Fruit fly (Drosophila melanogaster) whole organism, embryonic: ENCODE results near the gene Alh.

ENCODE experiments used
- Aef1 ChIP-seq: fragments of 200-800 bp; sonication (Bioruptor generic); IDR thresholded peaks from 3 replicates; pipeline ENCODE4 v1.3.6; 2022; ENCODE audit warnings: missing biosample characterization, missing genetic modification characterization
- Antp ChIP-seq: fragments of 200-800 bp; sonication (Bioruptor generic); optimal IDR thresholded peaks from 3 replicates; lab custom pipeline; 2016; ENCODE audit warnings: missing biosample characterization, missing genetic modification characterization
- CG10462 ChIP-seq: fragments of 200-800 bp; sonication (Bioruptor generic); optimal IDR thresholded peaks from 2 replicates; lab custom pipeline; 2016; ENCODE audit warnings: missing biosample characterization, missing genetic modification characterization
- CG11456 ChIP-seq: fragments of 200-800 bp; sonication (Bioruptor generic); IDR thresholded peaks from 3 replicates; pipeline ENCODE4 v1.3.6; 2022; ENCODE audit warnings: missing biosample characterization, missing genetic modification characterization
- CG12391 ChIP-seq: fragments of 200-800 bp; sonication (Bioruptor generic); optimal IDR thresholded peaks from 3 replicates; lab custom pipeline; 2018; ENCODE audit warnings: missing biosample characterization, mild to moderate bottlenecking, missing genetic modification characterization, moderate library complexity
- CG12942 ChIP-seq: fragments of 200-800 bp; sonication (Bioruptor generic); optimal IDR thresholded peaks from 3 replicates; lab custom pipeline; 2016; ENCODE audit warnings: missing biosample characterization, missing genetic modification characterization
- CG14014 ChIP-seq: fragments of 200-800 bp; sonication (Bioruptor generic); IDR thresholded peaks from 2 replicates; pipeline ENCODE4 v1.3.6; 2022; ENCODE audit warnings: missing biosample characterization, missing genetic modification characterization
- CG15011 ChIP-seq: fragments of 200-800 bp; sonication (Bioruptor generic); optimal IDR thresholded peaks from 3 replicates; lab custom pipeline; 2018; ENCODE audit warnings: missing biosample characterization, mild to moderate bottlenecking, missing genetic modification characterization
- CG16779 ChIP-seq: fragments of 200-800 bp; sonication (Bioruptor generic); IDR thresholded peaks from 2 replicates; pipeline ENCODE4 v1.3.6; 2022; ENCODE audit warnings: missing biosample characterization, missing genetic modification characterization
- CG17568 ChIP-seq: fragments of 200-800 bp; sonication (Bioruptor generic); optimal IDR thresholded peaks from 2 replicates; lab custom pipeline; 2018; ENCODE audit warnings: missing biosample characterization, mild to moderate bottlenecking, missing genetic modification characterization, moderate library complexity
- CG17912 ChIP-seq: fragments of 200-800 bp; sonication (Bioruptor generic); optimal IDR thresholded peaks from 2 replicates; lab custom pipeline; 2018; ENCODE audit warnings: missing biosample characterization, mild to moderate bottlenecking, missing genetic modification characterization
- CG18476 ChIP-seq: fragments of 200-800 bp; sonication (Bioruptor generic); optimal IDR thresholded peaks from 2 replicates; lab custom pipeline; 2016; ENCODE audit warnings: missing biosample characterization, mild to moderate bottlenecking, missing genetic modification characterization
- CG2120 ChIP-seq: fragments of 200-800 bp; sonication (Bioruptor generic); optimal IDR thresholded peaks from 3 replicates; lab custom pipeline; 2016; ENCODE audit warnings: missing biosample characterization, missing genetic modification characterization
- CG31365 ChIP-seq: fragments of 200-800 bp; sonication (Bioruptor generic); optimal IDR thresholded peaks from 2 replicates; lab custom pipeline; 2018; ENCODE audit warnings: missing biosample characterization, mild to moderate bottlenecking, missing genetic modification characterization
- CG5953 ChIP-seq: fragments of 200-800 bp; sonication (Bioruptor generic); IDR thresholded peaks from 2 replicates; pipeline ENCODE4 v1.3.6; 2022; ENCODE audit warnings: missing biosample characterization, missing genetic modification characterization
- CG6175 ChIP-seq: fragments of 200-800 bp; sonication (Bioruptor generic); IDR thresholded peaks from 3 replicates; pipeline ENCODE4 v1.3.6; 2022; ENCODE audit warnings: missing biosample characterization, missing genetic modification characterization
- CG6254 ChIP-seq: fragments of 200-800 bp; sonication (Bioruptor generic); optimal IDR thresholded peaks from 3 replicates; lab custom pipeline; 2017; ENCODE audit warnings: mild to moderate bottlenecking, missing biosample characterization, missing genetic modification reagents, missing genetic modification characterization
- CG7928 ChIP-seq: fragments of 200-800 bp; sonication (Bioruptor generic); optimal IDR thresholded peaks from 2 replicates; lab custom pipeline; 2017; ENCODE audit warnings: missing biosample characterization, mild to moderate bottlenecking, missing genetic modification characterization
- CG8290 ChIP-seq, 3 experiments: fragments of 200-800 bp; sonication (Bioruptor generic); optimal IDR thresholded peaks; 2 replicates each; lab custom pipeline; 2016 to 2019; ENCODE audit warnings: missing biosample characterization in 3 of 3, missing genetic modification characterization in 3 of 3, mild to moderate bottlenecking in 2 of 3, moderate library complexity in 1 of 3
- CG8388 ChIP-seq: fragments of 200-800 bp; sonication (Bioruptor generic); optimal IDR thresholded peaks from 2 replicates; lab custom pipeline; 2019; ENCODE audit warnings: missing biosample characterization, mild to moderate bottlenecking, missing genetic modification characterization, moderate library complexity
- CkIIα-i1 ChIP-seq: fragments of 200-800 bp; sonication (Bioruptor generic); IDR thresholded peaks from 2 replicates; pipeline ENCODE4 v1.3.6; 2022; ENCODE audit warnings: missing biosample characterization, missing genetic modification characterization
- Doc3 ChIP-seq: fragments of 200-800 bp; sonication (Bioruptor generic); IDR thresholded peaks from 3 replicates; pipeline ENCODE4 v1.3.6; 2022; ENCODE audit warnings: missing biosample characterization, missing genetic modification characterization; ENCODE audit not compliant: partially characterized antibody
- Fer2 ChIP-seq: fragments of 200-800 bp; sonication (Bioruptor generic); optimal IDR thresholded peaks from 2 replicates; lab custom pipeline; 2018; ENCODE audit warnings: missing biosample characterization, mild to moderate bottlenecking, missing genetic modification characterization, moderate library complexity
- Hand ChIP-seq: fragments of 200-800 bp; sonication (Bioruptor generic); optimal IDR thresholded peaks from 2 replicates; lab custom pipeline; 2017; ENCODE audit warnings: mild to moderate bottlenecking, missing biosample characterization, missing genetic modification reagents, missing genetic modification characterization
- Lhr ChIP-seq: fragments of 200-800 bp; sonication (Bioruptor generic); optimal IDR thresholded peaks from 3 replicates; lab custom pipeline; 2017; ENCODE audit warnings: mild to moderate bottlenecking, missing biosample characterization, missing genetic modification reagents, missing genetic modification characterization
- Max ChIP-seq: fragments of 200-800 bp; sonication (Bioruptor generic); optimal IDR thresholded peaks from 2 replicates; lab custom pipeline; 2016; ENCODE audit warnings: missing biosample characterization, mild to moderate bottlenecking, missing genetic modification characterization
- Sry-δ ChIP-seq: fragments of 200-800 bp; sonication (Bioruptor generic); optimal IDR thresholded peaks from 2 replicates; lab custom pipeline; 2016; ENCODE audit warnings: missing biosample characterization, missing genetic modification characterization
- Taf1 ChIP-seq: fragments of 200-800 bp; sonication (Bioruptor generic); IDR thresholded peaks from 2 replicates; pipeline ENCODE4 v1.3.6; 2022; ENCODE audit warnings: missing biosample characterization, missing genetic modification characterization
- ab ChIP-seq: fragments of 200-800 bp; sonication (Bioruptor generic); optimal IDR thresholded peaks from 2 replicates; lab custom pipeline; 2016; ENCODE audit warnings: missing biosample characterization, missing genetic modification characterization
- bowl ChIP-seq: fragments of 200-800 bp; sonication (Bioruptor generic); IDR thresholded peaks from 2 replicates; pipeline ENCODE4 v1.3.6; 2022; ENCODE audit warnings: missing biosample characterization, missing genetic modification characterization
- cato ChIP-seq: fragments of 200-800 bp; sonication (Bioruptor generic); optimal IDR thresholded peaks from 2 replicates; lab custom pipeline; 2016; ENCODE audit warnings: missing biosample characterization, missing genetic modification characterization, borderline replicate concordance
- dan ChIP-seq: fragments of 200-800 bp; sonication (Bioruptor generic); IDR thresholded peaks from 2 replicates; pipeline ENCODE4 v1.3.6; 2022; ENCODE audit warnings: missing biosample characterization, missing genetic modification characterization
- dmrt99B ChIP-seq: fragments of 200-800 bp; sonication (Bioruptor generic); optimal IDR thresholded peaks from 2 replicates; lab custom pipeline; 2018; ENCODE audit warnings: missing biosample characterization, mild to moderate bottlenecking, missing genetic modification characterization, moderate library complexity
- emc ChIP-seq: fragments of 200-800 bp; sonication (Bioruptor generic); optimal IDR thresholded peaks from 2 replicates; lab custom pipeline; 2016; ENCODE audit warnings: missing biosample characterization, missing genetic modification characterization
- fru ChIP-seq: fragments of >200 bp; optimal IDR thresholded peaks from 2 replicates; lab custom pipeline; 2017
- grn ChIP-seq: fragments of 200-800 bp; sonication (Bioruptor generic); optimal IDR thresholded peaks from 3 replicates; lab custom pipeline; 2017; ENCODE audit warnings: missing biosample characterization, missing genetic modification characterization
- gsb-n ChIP-seq: fragments of 200-800 bp; sonication (Bioruptor generic); optimal IDR thresholded peaks from 3 replicates; lab custom pipeline; 2018; ENCODE audit warnings: missing biosample characterization, mild to moderate bottlenecking, missing genetic modification characterization
- hb ChIP-seq: fragments of 200-800 bp; sonication (Bioruptor generic); IDR thresholded peaks from 3 replicates; pipeline ENCODE4 v1.3.6; 2022; ENCODE audit warnings: missing biosample characterization, missing genetic modification characterization; ENCODE audit not compliant: partially characterized antibody
- jumu ChIP-seq: fragments of 200-800 bp; sonication (Bioruptor generic); optimal IDR thresholded peaks from 3 replicates; lab custom pipeline; 2016; ENCODE audit warnings: missing biosample characterization, missing genetic modification characterization
- lilli ChIP-seq: fragments of 200-800 bp; sonication (Bioruptor generic); optimal IDR thresholded peaks from 3 replicates; lab custom pipeline; 2016; ENCODE audit warnings: missing biosample characterization, missing genetic modification characterization
- pita ChIP-seq: fragments of 200-800 bp; sonication (Bioruptor generic); optimal IDR thresholded peaks from 2 replicates; lab custom pipeline; 2017; ENCODE audit warnings: missing biosample characterization, mild to moderate bottlenecking, missing genetic modification characterization
- rib ChIP-seq: fragments of 200-800 bp; sonication (Bioruptor generic); IDR thresholded peaks from 2 replicates; pipeline ENCODE4 v1.3.6; 2022; ENCODE audit warnings: missing biosample characterization, missing genetic modification characterization
- schlank ChIP-seq: fragments of 200-800 bp; sonication (Bioruptor generic); optimal IDR thresholded peaks from 2 replicates; lab custom pipeline; 2018; ENCODE audit warnings: missing biosample characterization, mild to moderate bottlenecking, missing genetic modification characterization
- slbo ChIP-seq: fragments of 200-800 bp; sonication (Bioruptor generic); IDR thresholded peaks from 2 replicates; pipeline ENCODE4 v1.3.6; 2022; ENCODE audit warnings: missing biosample characterization, missing genetic modification characterization
- sqz ChIP-seq: fragments of 200-800 bp; sonication (Bioruptor generic); optimal IDR thresholded peaks from 3 replicates; lab custom pipeline; 2018; ENCODE audit warnings: missing biosample characterization, mild to moderate bottlenecking, missing genetic modification characterization
- tgo ChIP-seq: fragments of 200-800 bp; sonication (Bioruptor generic); IDR thresholded peaks from 3 replicates; pipeline ENCODE4 v1.3.6; 2022; ENCODE audit warnings: missing biosample characterization, missing genetic modification characterization
- tx ChIP-seq: fragments of 200-800 bp; sonication (Bioruptor generic); optimal IDR thresholded peaks from 2 replicates; lab custom pipeline; 2016; ENCODE audit warnings: missing biosample characterization, missing genetic modification characterization
- unc-4 ChIP-seq: fragments of 200-800 bp; sonication (Bioruptor generic); IDR thresholded peaks from 2 replicates; pipeline ENCODE4 v1.3.6; 2022; ENCODE audit warnings: missing biosample characterization, missing genetic modification characterization; ENCODE audit not compliant: partially characterized antibody
- zfh1 ChIP-seq: fragments of 200-800 bp; sonication (Bioruptor generic); IDR thresholded peaks from 3 replicates; pipeline ENCODE4 v1.3.6; 2022; ENCODE audit warnings: missing biosample characterization, missing genetic modification characterization
- zfh2 ChIP-seq: fragments of 200-800 bp; sonication (Bioruptor generic); optimal IDR thresholded peaks from 2 replicates; lab custom pipeline; 2016; ENCODE audit warnings: missing biosample characterization, missing genetic modification characterization

The Alh gene

dm6 chr3R:7129280-7130069, 5.5 kb upstream of the Alh start, which contains the start of gene CG31248 (continued):
- TF ChIP-seq CG10462 (GFP tag; lab: Kevin White, UChicago) (no peak), schlank (tag; lab: Kevin White, UChicago) (no peak), zfh1 (GFP tag; lab: Robert Waterston, UW) (no peak; the same call in 2 of the 3 replicates), CG7928 (GFP tag; lab: Kevin White, UChicago) (no peak), Sry-δ (no peak), CG17912 (GFP tag; lab: Kevin White, UChicago) (no peak), emc (no peak), Hand (GFP tag; lab: Kevin White, UChicago) (no peak), CG15011 (GFP tag; lab: Kevin White, UChicago) (no peak), CG12391 (tag; lab: Kevin White, UChicago) (no peak), CG18476 (GFP tag; lab: Kevin White, UChicago) (no peak), Max (GFP tag; lab: Kevin White, UChicago) (no peak), grn (GFP tag; lab: Kevin White, UChicago) (peak; percentile 83), Taf1 (no peak), Aef1 (GFP tag; lab: Robert Waterston, UW) (no peak), rib (GFP tag; lab: Robert Waterston, UW) (no peak), hb (GFP tag; lab: Robert Waterston, UW) (no peak), CkIIα-i1 (GFP tag; lab: Robert Waterston, UW) (no peak), CG8290 (GFP tag; optimal IDR thresholded peaks at IDR 0.05; lab: Kevin White, UChicago) (no peak), CG8290 (tag; optimal IDR thresholded peaks at IDR 0.05; lab: Kevin White, UChicago) (no peak), bowl (GFP tag; lab: Robert Waterston, UW) (no peak), gsb-n (tag; lab: Kevin White, UChicago) (no peak), fru (lab: Kevin White, UChicago) (no peak), dan (GFP tag; lab: Robert Waterston, UW) (no peak), dmrt99B (tag; lab: Kevin White, UChicago) (no peak), unc-4 (GFP tag; lab: Robert Waterston, UW) (0 out of 2 replicates have a peak, but pooled peaks have one; percentile 45), CG6254 (GFP tag; lab: Kevin White, UChicago) (no peak), tgo (no peak), CG8388 (GFP tag; lab: Kevin White, UChicago) (no peak), slbo (no peak), Antp (GFP tag; lab: Kevin White, UChicago) (no peak), CG14014 (no peak), ab (GFP tag; lab: Kevin White, UChicago) (no peak), cato (GFP tag; lab: Kevin White, UChicago) (no peak), CG11456 (no peak), lilli (GFP tag; lab: Kevin White, UChicago) (no peak), zfh2 (no peak), pita (GFP tag; lab: Kevin White, UChicago) (no peak), CG16779 (no peak), Lhr (no peak), CG6175 (GFP tag; lab: Robert Waterston, UW) (no peak), CG12942 (GFP tag; lab: Kevin White, UChicago) (no peak), CG17568 (GFP tag; lab: Kevin White, UChicago) (no peak), tx (GFP tag; lab: Kevin White, UChicago) (no peak), CG31365 (tag; lab: Kevin White, UChicago) (no peak), Doc3 (GFP tag; lab: Robert Waterston, UW) (no peak), Fer2 (tag; lab: Kevin White, UChicago) (no peak), CG5953 (GFP tag; lab: Robert Waterston, UW) (no peak), sqz (GFP tag; lab: Kevin White, UChicago) (no peak), jumu (GFP tag; lab: Kevin White, UChicago) (no peak), CG2120 (GFP tag; lab: Kevin White, UChicago) (no peak)
